Worm (Caenorhabditis elegans): Measurements from ENCODE around the gene F11D11.22.

F11D11.22 gene

ce11 chrV:18723604-18724003 is 38.5 kb upstream of the F11D11.22 start (continued):
- TF ChIP-seq dmd-4 (tag; optimal IDR thresholded peaks at IDR 0.05; ENCODE audit: borderline replicate concordance) (peak; percentile 35), pax-1 (tag; optimal IDR thresholded peaks at IDR 0.05) (peak; percentile 70), hlh-30 (tag; optimal IDR thresholded peaks at IDR 0.05; ENCODE audit: insufficient read depth) (peak; percentile 67), elt-4 (tag; optimal IDR thresholded peaks at IDR 0.05) (no peak)

DNA sequence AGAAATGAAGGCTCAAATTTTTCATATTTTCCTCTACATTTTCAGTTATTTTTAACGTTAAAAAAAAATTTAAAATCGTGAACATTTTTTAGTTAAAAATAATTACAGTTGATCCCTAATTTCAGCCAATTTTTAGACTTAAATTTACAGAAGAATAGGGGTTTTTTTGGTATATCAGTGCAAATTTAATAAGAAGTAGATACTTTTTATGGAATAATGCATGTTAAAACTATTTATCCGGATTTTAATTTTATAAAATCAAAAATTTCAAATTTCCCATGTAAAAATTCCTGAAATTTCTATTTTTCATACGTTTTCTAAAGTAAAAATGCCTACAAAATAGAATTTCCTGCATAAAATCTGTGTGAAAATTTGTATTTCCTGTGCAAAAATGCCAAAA is 38.1 kb upstream of the F11D11.22 start:
- no peak for TF ChIP-seq sox-4 (tag; optimal IDR thresholded peaks at IDR 0.05)

DNA sequence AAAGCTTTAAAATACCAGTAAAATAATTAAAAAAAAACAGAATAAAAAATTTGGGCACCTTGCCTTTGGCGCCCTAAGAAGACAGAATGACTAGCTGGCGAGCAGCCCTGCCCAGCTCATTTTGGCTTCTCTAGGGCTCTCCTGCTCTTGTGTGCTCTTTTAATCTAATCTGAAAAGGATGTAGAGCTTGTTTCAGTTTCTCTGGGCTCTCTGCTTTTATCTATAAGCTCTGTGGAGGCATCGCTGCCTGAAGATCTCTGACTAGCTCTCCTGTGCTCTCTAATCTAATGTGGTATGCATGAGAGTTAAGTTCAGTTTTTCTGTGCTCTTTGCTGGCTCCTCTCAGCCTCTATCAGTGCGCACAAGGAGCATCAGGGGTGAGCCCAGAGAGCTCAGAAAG is 36.3 kb upstream of the F11D11.22 start:
- TF ChIP-seq sox-2 (GFP tag; IDR thresholded peaks at IDR 0.05) (no peak), unc-42 (tag; optimal IDR thresholded peaks at IDR 0.05) (peak; percentile 72), ceh-48 (tag; optimal IDR thresholded peaks at IDR 0.05) (no peak), ama-1 (optimal IDR thresholded peaks at IDR 0.05) (no peak), pha-4 (tag; optimal IDR thresholded peaks at IDR 0.05) (no peak), zip-5 (tag; optimal IDR thresholded peaks at IDR 0.05) (no peak), gmeb-2 (tag; optimal IDR thresholded peaks at IDR 0.05) (no peak)

ce11 chrV:18729324-18729924 is 32.7 kb upstream of the F11D11.22 start, which contains the start of gene asp-19:
TSS of gene asp-19 (minus strand) at chrV:18729374.
- TF ChIP-seq ztf-16 (tag; optimal IDR thresholded peaks at IDR 0.05) (no peak), ceh-24 (tag; optimal IDR thresholded peaks at IDR 0.05) (no peak), gmeb-2 (tag; optimal IDR thresholded peaks at IDR 0.05) (no peak), hlh-13 (GFP tag; optimal IDR thresholded peaks at IDR 0.05) (no peak), ets-4 (tag; optimal IDR thresholded peaks at IDR 0.05) (no peak), sox-2 (GFP tag; IDR thresholded peaks at IDR 0.05) (no peak), npax-4 (tag; optimal IDR thresholded peaks at IDR 0.05) (no peak), nfya-1 (tag; optimal IDR thresholded peaks at IDR 0.05) (no peak)

ce11 chrV:18731579-18732041 is 30.5 kb upstream of the F11D11.22 start, which contains the start of the genes asp-18 and scl-19:
TSS of gene asp-18 (minus strand) at chrV:18731679.
TSS of gene scl-19 (plus strand) at chrV:18731991.
- no peak for TF ChIP-seq unc-55 (GFP tag; optimal IDR thresholded peaks at IDR 0.05)
- TF ChIP-seq hlh-6 (tag; optimal IDR thresholded peaks at IDR 0.05): no peak
- no peak for TF ChIP-seq K09A11.1 (tag; optimal IDR thresholded peaks at IDR 0.05; ENCODE audit: insufficient read depth)
- TF ChIP-seq dve-1 (tag; optimal IDR thresholded peaks at IDR 0.05): no peak

ce11 chrV:18733942-18734341 is 28.2 kb upstream of the F11D11.22 start:
- TF ChIP-seq lin-11 (tag; optimal IDR thresholded peaks at IDR 0.05): no peak
- TF ChIP-seq pag-3 (tag; optimal IDR thresholded peaks at IDR 0.05; ENCODE audit: borderline replicate concordance): peak; percentile 12
- no peak for TF ChIP-seq fax-1 (tag; optimal IDR thresholded peaks at IDR 0.05)
- TF ChIP-seq dve-1 (tag; optimal IDR thresholded peaks at IDR 0.05): peak; percentile 95
- TF ChIP-seq mec-3 (tag; optimal IDR thresholded peaks at IDR 0.05; ENCODE audit: borderline replicate concordance): peak; percentile 20

- no peak for TF ChIP-seq unc-55 (GFP tag; optimal IDR thresholded peaks at IDR 0.05)
- TF ChIP-seq elt-2 (tag; optimal IDR thresholded peaks at IDR 0.05): peak; percentile 80
Measured at ce11 chrV:18734381-18734780, 27.8 kb upstream of the F11D11.22 start, which contains the start of gene scl-20. TSS of gene scl-20 (minus strand) at chrV:18734481.

DNA sequence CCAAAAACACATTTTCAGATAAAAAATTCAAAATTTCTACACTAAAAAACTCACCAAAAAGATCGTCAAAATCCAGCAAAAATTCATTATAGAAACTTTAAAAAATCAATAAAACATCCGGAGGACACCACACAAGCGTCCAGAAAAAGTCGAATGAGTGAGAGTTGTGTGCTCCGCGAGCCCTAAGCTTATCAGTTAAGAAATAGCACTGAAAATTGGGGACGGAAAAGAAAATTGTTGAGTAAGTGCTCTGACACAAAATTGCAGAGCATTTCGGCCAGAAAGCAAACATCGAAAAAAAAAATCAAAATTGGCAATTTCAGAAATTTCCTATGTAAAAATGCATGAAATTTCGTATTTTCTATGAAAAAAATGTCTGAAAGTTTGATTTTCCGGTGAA is 24.5 kb upstream of the F11D11.22 start:
- TF ChIP-seq pqm-1 (tag; optimal IDR thresholded peaks at IDR 0.05) (no peak), lim-6 (tag; optimal IDR thresholded peaks at IDR 0.05) (no peak), npax-4 (tag; optimal IDR thresholded peaks at IDR 0.05) (no peak), pax-1 (tag; optimal IDR thresholded peaks at IDR 0.05) (no peak), ceh-48 (tag; optimal IDR thresholded peaks at IDR 0.05) (no peak), madf-2 (tag; optimal IDR thresholded peaks at IDR 0.05) (no peak), tbx-7 (tag; optimal IDR thresholded peaks at IDR 0.05) (no peak), elt-4 (tag; optimal IDR thresholded peaks at IDR 0.05) (no peak), ceh-31 (tag; optimal IDR thresholded peaks at IDR 0.05) (no peak), ceh-22 (tag; optimal IDR thresholded peaks at IDR 0.05) (no peak), fkh-10 (GFP tag; optimal IDR thresholded peaks at IDR 0.05) (no peak), mec-3 (tag; optimal IDR thresholded peaks at IDR 0.05; ENCODE audit: borderline replicate concordance) (no peak), unc-3 (GFP tag; conservative IDR thresholded peaks at IDR 0.05) (no peak), unc-3 (tag; optimal IDR thresholded peaks at IDR 0.05) (no peak), ceh-14 (tag; optimal IDR thresholded peaks at IDR 0.05) (no peak), fax-1 (tag; optimal IDR thresholded peaks at IDR 0.05) (no peak)

All from whole organism, late embryonic.